Fruit fly (Drosophila melanogaster) whole organism, pupa: ENCODE measurements around the gene CG15930.

Source experiments
- CG10348 ChIP-seq: fragments of 200-800 bp; sonication (Bioruptor generic); IDR thresholded peaks from 2 replicates; pipeline ENCODE4 v1.3.6; 2022; ENCODE audit warnings: missing biosample characterization, missing genetic modification characterization
- CG12605 ChIP-seq: fragments of 200-800 bp; sonication (Bioruptor generic); IDR thresholded peaks from 2 replicates; pipeline ENCODE4 v1.3.6; 2022; ENCODE audit warnings: missing biosample characterization, missing genetic modification characterization
- CG13204 ChIP-seq: fragments of 200-800 bp; sonication (Bioruptor generic); optimal IDR thresholded peaks from 2 replicates; lab custom pipeline; 2018; ENCODE audit warnings: missing biosample characterization, mild to moderate bottlenecking, missing genetic modification characterization, moderate library complexity
- CG17806 ChIP-seq: fragments of 200-800 bp; sonication (Bioruptor generic); optimal IDR thresholded peaks from 2 replicates; lab custom pipeline; 2018; ENCODE audit warnings: missing biosample characterization, mild to moderate bottlenecking, missing genetic modification characterization, moderate library complexity
- CG32121 ChIP-seq: fragments of 200-800 bp; sonication (Bioruptor generic); IDR thresholded peaks from 2 replicates; pipeline ENCODE4 v1.3.6; 2022; ENCODE audit warnings: missing biosample characterization, missing genetic modification characterization
- CG4496 ChIP-seq: fragments of 200-800 bp; sonication (Bioruptor generic); IDR thresholded peaks from 3 replicates; pipeline ENCODE4 v1.3.6; 2022; ENCODE audit warnings: missing biosample characterization, missing genetic modification characterization
- CG9948 ChIP-seq: fragments of 200-800 bp; sonication (Bioruptor generic); optimal IDR thresholded peaks from 2 replicates; lab custom pipeline; 2018; ENCODE audit warnings: missing biosample characterization, mild to moderate bottlenecking, missing genetic modification characterization, moderate library complexity
- Ets98B ChIP-seq: fragments of 200-800 bp; sonication (Bioruptor generic); IDR thresholded peaks from 2 replicates; pipeline ENCODE4 v1.3.6; 2022; ENCODE audit warnings: missing biosample characterization, missing genetic modification characterization
- Pif1A ChIP-seq: fragments of 200-800 bp; sonication (Bioruptor generic); optimal IDR thresholded peaks from 3 replicates; lab custom pipeline; 2016; ENCODE audit warnings: missing biosample characterization, missing genetic modification characterization
- Pif1B ChIP-seq: fragments of 200-800 bp; sonication (Bioruptor generic); optimal IDR thresholded peaks from 3 replicates; lab custom pipeline; 2016; ENCODE audit warnings: missing biosample characterization, missing genetic modification characterization
- Snoo ChIP-seq: fragments of 200-800 bp; sonication (Bioruptor generic); optimal IDR thresholded peaks from 3 replicates; lab custom pipeline; 2017; ENCODE audit warnings: missing biosample characterization, mild to moderate bottlenecking, missing genetic modification characterization, inconsistent platforms
- fd96Ca ChIP-seq: fragments of 200-800 bp; sonication (Bioruptor generic); IDR thresholded peaks from 3 replicates; pipeline ENCODE4 v1.3.6; 2022; ENCODE audit warnings: missing biosample characterization, missing genetic modification characterization
- gl ChIP-seq: fragments of 200-800 bp; sonication (Bioruptor generic); optimal IDR thresholded peaks from 2 replicates; lab custom pipeline; 2018; ENCODE audit warnings: missing biosample characterization, mild to moderate bottlenecking, missing genetic modification characterization
- rn ChIP-seq: fragments of 200-800 bp; sonication (Bioruptor generic); IDR thresholded peaks from 2 replicates; pipeline ENCODE4 v1.3.6; 2022; ENCODE audit warnings: missing biosample characterization, missing genetic modification characterization

DNA sequence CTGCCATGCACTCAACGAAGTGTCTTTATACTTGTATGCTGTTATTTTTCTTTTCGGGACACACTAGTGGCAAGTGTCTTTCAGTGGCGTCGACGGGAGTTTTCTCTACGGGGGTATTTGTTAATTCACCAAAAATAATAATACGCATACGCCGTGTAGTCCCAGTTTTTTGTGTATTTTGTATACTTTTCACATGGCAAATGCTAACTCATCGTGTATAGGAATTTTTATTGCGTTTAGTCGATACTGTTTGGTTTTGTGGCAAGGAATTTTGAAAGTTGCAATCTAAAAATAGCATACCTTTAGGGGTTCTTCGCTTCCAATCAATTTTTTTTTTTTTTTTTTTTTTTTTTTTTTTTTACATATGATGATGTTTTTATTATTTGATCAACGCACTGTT, 21.3 kb upstream of the CG15930 start:
- no peak for TF ChIP-seq CG17806 (tag; lab: Kevin White, UChicago)
- TF ChIP-seq CG13204, result no peak
- no peak for TF ChIP-seq Ets98B
- no peak for TF ChIP-seq CG9948
- no peak for TF ChIP-seq fd96Ca
- no peak for TF ChIP-seq Pif1B
- TF ChIP-seq gl (tag; lab: Kevin White, UChicago), result no peak
- no peak for TF ChIP-seq CG12605 (GFP tag; lab: Robert Waterston, UW)
- TF ChIP-seq Pif1A (GFP tag; lab: Kevin White, UChicago), result no peak
- TF ChIP-seq CG32121 (GFP tag; lab: Robert Waterston, UW), result no peak
- TF ChIP-seq Snoo (tag; lab: Kevin White, UChicago), result no peak
- no peak for TF ChIP-seq CG4496 (GFP tag; lab: Robert Waterston, UW)
- TF ChIP-seq rn, result no peak
- TF ChIP-seq CG10348 (GFP tag; lab: Robert Waterston, UW), result no peak
